Worm (Caenorhabditis elegans): ENCODE results near the gene znf-782.

znf-782 gene

DNA sequence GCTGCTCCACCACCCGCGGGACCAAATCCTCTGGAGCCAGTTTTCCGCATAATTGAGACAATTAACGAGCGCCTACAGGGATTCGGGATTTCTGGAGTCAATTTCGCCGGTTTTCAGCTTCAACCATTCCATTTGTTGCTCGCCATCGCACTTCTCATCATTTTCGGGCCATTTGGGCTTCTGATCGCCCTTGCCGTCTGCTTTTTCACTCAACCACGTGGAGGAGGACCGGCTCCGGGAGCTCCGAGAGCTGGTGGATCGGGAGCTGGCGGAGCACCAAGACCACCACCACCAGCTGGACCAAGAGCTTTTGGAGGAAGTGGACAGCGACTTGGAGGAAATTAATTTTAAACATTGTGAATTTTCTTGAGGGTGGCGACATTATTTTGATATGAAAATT lies 28.8 kb upstream of the znf-782 start:
- no peak for TF ChIP-seq tbx-37 (GFP tag; conservative IDR thresholded peaks at IDR 0.05)
- no peak for TF ChIP-seq hmbx-1 (tag; optimal IDR thresholded peaks at IDR 0.05)
- TF ChIP-seq ceh-13 (GFP tag; optimal IDR thresholded peaks at IDR 0.05), result no peak
- no peak for TF ChIP-seq flt-1 (GFP tag; IDR thresholded peaks at IDR 0.05)
- TF ChIP-seq tbx-11 (GFP tag; IDR thresholded peaks at IDR 0.05), result no peak
- TF ChIP-seq hnd-1 (tag; optimal IDR thresholded peaks at IDR 0.05), result no peak
- no peak for TF ChIP-seq scrt-1 (GFP tag; IDR thresholded peaks at IDR 0.05)
- TF ChIP-seq F13C5.2 (tag; optimal IDR thresholded peaks at IDR 0.05), result no peak
- no peak for TF ChIP-seq ama-1 (optimal IDR thresholded peaks at IDR 0.05)
- no peak for TF ChIP-seq pes-1 (GFP tag; IDR thresholded peaks at IDR 0.05)

DNA sequence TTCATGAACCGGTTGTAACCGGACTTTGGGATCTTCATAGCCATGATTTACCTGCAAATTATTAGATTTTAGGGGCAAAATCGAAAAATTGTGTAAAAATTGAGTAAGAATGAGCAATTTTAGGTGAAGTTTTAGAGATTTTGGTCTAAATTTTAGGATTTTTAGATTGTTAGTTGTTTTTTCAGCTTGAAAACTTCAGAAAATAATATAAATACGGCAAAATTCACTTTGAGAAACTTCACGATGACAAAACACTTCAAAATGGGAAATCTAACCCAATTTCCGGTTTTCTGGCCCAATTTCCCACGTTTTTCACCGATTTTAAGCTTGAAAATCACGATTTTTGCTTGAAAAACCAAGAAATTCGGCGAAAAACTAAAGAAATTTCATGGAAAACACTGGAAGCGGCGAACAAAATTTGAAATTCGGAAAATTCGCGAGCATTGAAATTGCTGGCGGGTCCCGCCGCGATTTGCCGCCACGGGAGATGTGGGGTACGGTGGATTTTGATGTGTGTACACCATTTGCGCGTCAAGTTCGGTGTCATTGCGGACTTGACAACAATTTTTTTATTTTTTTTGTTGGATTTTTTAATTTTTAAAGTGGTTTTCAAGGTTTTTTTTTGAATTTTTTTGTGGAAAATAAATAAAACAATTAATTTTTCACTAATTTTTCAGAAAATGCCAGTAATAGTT lies 26.7 kb upstream of the znf-782 start, which contains the start of the genes cct-8 and Y55F3AR.2:
TSS of gene cct-8 (minus strand) at position 51 of the 695 bp plus-strand sequence.
TSS of gene Y55F3AR.2 (plus strand) at position 672 of the 695 bp plus-strand sequence.
- 0 out of 2 replicates have a peak, but pooled peaks have one; percentile 51 for TF ChIP-seq sea-1 (GFP tag; conservative IDR thresholded peaks at IDR 0.05)
- TF ChIP-seq hmg-4 (GFP tag; optimal IDR thresholded peaks at IDR 0.05), result peak; percentile 49
- TF ChIP-seq tra-4 (tag; optimal IDR thresholded peaks at IDR 0.05), result no peak
- TF ChIP-seq scrt-1 (GFP tag; IDR thresholded peaks at IDR 0.05), result peak; percentile 64; the same call in 1 of the 2 replicates
- TF ChIP-seq aly-1 (tag; optimal IDR thresholded peaks at IDR 0.05), result no peak
- no peak for TF ChIP-seq ceh-13 (GFP tag; optimal IDR thresholded peaks at IDR 0.05)
- no peak for TF ChIP-seq ceh-36 (tag; optimal IDR thresholded peaks at IDR 0.05)
- TF ChIP-seq tbx-11 (GFP tag; IDR thresholded peaks at IDR 0.05), result peak; percentile 58; the same call in 1 of the 2 replicates
- TF ChIP-seq F13C5.2 (tag; optimal IDR thresholded peaks at IDR 0.05), result peak; percentile 94
- TF ChIP-seq hmbx-1 (tag; optimal IDR thresholded peaks at IDR 0.05), result peak; percentile 35
- no peak for TF ChIP-seq ets-7 (tag; optimal IDR thresholded peaks at IDR 0.05)
- TF ChIP-seq hnd-1 (tag; optimal IDR thresholded peaks at IDR 0.05), result no peak
- no peak; the same call in 1 of the 2 replicates for TF ChIP-seq flt-1 (GFP tag; IDR thresholded peaks at IDR 0.05)
- no peak for TF ChIP-seq B0310.2 (tag; optimal IDR thresholded peaks at IDR 0.05)
- TF ChIP-seq tbx-37 (GFP tag; conservative IDR thresholded peaks at IDR 0.05), result peak; percentile 51; the same call in 1 of the 2 replicates
- no peak for TF ChIP-seq ama-1 (optimal IDR thresholded peaks at IDR 0.05)
- 0 out of 2 replicates have a peak, but pooled peaks have one; percentile 38 for TF ChIP-seq pes-1 (GFP tag; IDR thresholded peaks at IDR 0.05)

DNA sequence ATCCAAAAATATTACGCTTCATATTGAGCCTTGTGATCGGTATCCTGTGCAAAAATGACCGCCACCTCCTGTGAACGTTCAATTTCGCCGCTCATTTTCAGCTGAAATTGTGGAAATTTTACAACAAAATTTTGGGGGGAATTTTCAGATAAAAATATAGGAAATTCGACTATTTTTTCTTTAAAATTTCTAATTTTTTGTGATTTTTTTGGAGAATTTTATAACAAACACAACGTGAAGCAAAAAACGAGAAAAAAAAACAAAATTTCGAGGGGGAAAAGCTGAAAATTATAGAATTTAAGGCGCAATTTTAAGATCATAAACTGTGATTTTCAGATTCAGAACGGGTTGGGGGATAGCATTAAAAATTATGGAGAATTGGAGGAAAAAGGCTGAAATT lies 19.6 kb upstream of the znf-782 start, which contains the start of gene csn-4:
TSS of gene csn-4 (minus strand) at position 101 of the 400 bp plus-strand sequence.
- TF ChIP-seq F13C5.2 (tag; optimal IDR thresholded peaks at IDR 0.05) (no peak), sea-1 (GFP tag; conservative IDR thresholded peaks at IDR 0.05) (no peak), ets-7 (tag; optimal IDR thresholded peaks at IDR 0.05) (no peak), tbx-37 (GFP tag; conservative IDR thresholded peaks at IDR 0.05) (no peak), B0310.2 (tag; optimal IDR thresholded peaks at IDR 0.05) (no peak), pes-1 (GFP tag; IDR thresholded peaks at IDR 0.05) (no peak), aly-1 (tag; optimal IDR thresholded peaks at IDR 0.05) (no peak), ceh-36 (tag; optimal IDR thresholded peaks at IDR 0.05) (no peak), tbx-11 (GFP tag; IDR thresholded peaks at IDR 0.05) (no peak), hmbx-1 (tag; optimal IDR thresholded peaks at IDR 0.05) (no peak), hnd-1 (tag; optimal IDR thresholded peaks at IDR 0.05) (no peak), tra-4 (tag; optimal IDR thresholded peaks at IDR 0.05) (no peak), hmg-4 (GFP tag; optimal IDR thresholded peaks at IDR 0.05) (no peak), ceh-13 (GFP tag; optimal IDR thresholded peaks at IDR 0.05) (no peak), scrt-1 (GFP tag; IDR thresholded peaks at IDR 0.05) (no peak), ama-1 (optimal IDR thresholded peaks at IDR 0.05) (no peak), flt-1 (GFP tag; IDR thresholded peaks at IDR 0.05) (no peak)

DNA sequence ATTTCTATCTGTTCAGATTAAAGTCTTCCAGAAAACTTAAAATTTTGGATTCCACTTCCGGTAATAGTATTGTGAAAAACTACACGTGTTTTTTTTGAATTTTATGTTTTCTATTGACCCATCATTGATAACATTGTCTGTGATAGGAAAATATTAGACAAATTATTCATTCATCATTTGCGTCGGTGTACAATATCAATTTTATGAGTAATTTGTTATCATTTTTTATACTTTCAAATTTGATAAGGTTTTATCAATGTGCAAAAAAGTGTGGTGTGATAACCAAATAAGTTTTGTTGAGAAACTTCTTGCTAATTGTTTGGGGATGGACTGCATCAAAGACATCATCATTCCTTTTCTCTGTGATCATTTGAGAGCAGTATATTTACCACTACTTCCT lies 8.2 kb upstream of the znf-782 start:
- TF ChIP-seq hmbx-1 (tag; optimal IDR thresholded peaks at IDR 0.05), result no peak
- no peak for TF ChIP-seq ets-7 (tag; optimal IDR thresholded peaks at IDR 0.05)
- no peak for TF ChIP-seq tbx-11 (GFP tag; IDR thresholded peaks at IDR 0.05)
- no peak for TF ChIP-seq hnd-1 (tag; optimal IDR thresholded peaks at IDR 0.05)
- no peak for TF ChIP-seq flt-1 (GFP tag; IDR thresholded peaks at IDR 0.05)
- no peak for TF ChIP-seq aly-1 (tag; optimal IDR thresholded peaks at IDR 0.05)
- no peak for TF ChIP-seq ceh-36 (tag; optimal IDR thresholded peaks at IDR 0.05)
- TF ChIP-seq scrt-1 (GFP tag; IDR thresholded peaks at IDR 0.05), result no peak
- TF ChIP-seq hmg-4 (GFP tag; optimal IDR thresholded peaks at IDR 0.05), result no peak
- no peak for TF ChIP-seq sea-1 (GFP tag; conservative IDR thresholded peaks at IDR 0.05)
- TF ChIP-seq ceh-13 (GFP tag; optimal IDR thresholded peaks at IDR 0.05), result no peak
- TF ChIP-seq tbx-37 (GFP tag; conservative IDR thresholded peaks at IDR 0.05), result no peak

DNA sequence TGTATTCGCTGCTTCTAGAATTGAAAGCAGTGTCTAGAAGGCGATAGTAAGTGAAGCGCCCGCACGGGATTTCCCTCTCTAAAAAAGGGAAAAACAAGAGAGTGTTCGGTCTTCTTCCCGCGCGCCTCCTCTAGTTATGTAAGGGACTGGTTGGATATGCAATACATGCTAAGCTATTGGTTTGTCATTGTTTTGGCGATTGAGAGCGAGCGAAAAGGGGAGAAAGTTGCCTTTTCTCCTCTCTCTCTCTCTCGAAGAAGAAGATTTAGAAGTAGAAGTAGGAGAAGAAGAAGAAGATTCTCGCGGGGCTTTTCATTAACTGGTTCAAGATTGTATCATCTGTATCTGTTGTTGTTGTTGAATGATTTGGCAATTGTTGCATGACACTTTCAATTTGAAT lies 6.7 kb upstream of the znf-782 start:
- no peak for TF ChIP-seq F13C5.2 (tag; optimal IDR thresholded peaks at IDR 0.05)
- no peak for TF ChIP-seq tra-4 (tag; optimal IDR thresholded peaks at IDR 0.05)
- TF ChIP-seq tbx-11 (GFP tag; IDR thresholded peaks at IDR 0.05), result no peak

DNA sequence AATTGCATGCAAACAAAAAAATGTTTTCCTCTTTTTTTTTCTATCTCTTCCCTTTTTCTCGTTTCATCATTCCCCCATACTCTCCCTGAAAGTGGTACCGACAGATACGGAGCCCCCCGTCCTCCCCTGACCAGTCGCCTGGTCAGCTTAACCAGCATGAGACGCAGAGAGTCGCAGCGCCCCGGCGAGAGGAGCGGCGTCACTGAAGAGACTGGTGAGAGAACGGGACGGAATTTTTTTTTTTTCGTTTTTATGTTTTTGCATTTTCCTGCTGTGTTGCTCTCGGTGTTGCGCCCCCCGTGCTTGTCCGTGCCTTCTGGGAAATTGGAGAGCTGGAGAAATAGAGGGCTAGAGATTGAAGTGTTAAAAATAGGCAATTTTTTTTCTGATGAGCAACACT lies 3.1 kb upstream of the znf-782 start:
- TF ChIP-seq scrt-1 (GFP tag; IDR thresholded peaks at IDR 0.05) (no peak), sea-1 (GFP tag; conservative IDR thresholded peaks at IDR 0.05) (no peak), aly-1 (tag; optimal IDR thresholded peaks at IDR 0.05) (no peak), flt-1 (GFP tag; IDR thresholded peaks at IDR 0.05) (no peak), ets-7 (tag; optimal IDR thresholded peaks at IDR 0.05) (no peak), hnd-1 (tag; optimal IDR thresholded peaks at IDR 0.05) (no peak)

DNA sequence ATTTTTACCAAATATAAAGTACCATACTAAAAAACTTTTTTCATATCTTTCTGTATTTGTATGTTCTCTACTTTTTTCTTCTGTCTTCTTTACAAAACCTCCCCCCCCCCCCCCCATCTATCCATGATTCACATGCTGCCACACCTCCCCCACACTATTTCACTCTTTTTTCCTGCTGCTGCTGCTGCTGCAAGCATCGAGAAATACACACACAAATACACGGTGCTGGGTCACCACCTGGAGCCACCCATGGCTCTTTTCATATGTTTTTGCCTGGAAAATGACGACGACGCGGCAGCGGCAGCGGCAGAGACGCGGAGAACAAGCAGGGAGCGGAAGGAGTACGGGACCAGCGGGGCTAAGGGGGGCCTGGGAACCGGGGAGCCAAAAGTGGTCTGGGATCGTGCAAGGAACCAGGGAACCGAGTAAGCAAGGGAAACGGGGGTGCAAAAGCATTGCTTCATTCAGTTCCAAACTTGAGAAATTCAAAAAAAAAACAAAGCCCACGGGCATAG lies 1.5 kb upstream of the znf-782 start:
- TF ChIP-seq hmg-4 (GFP tag; optimal IDR thresholded peaks at IDR 0.05) (no peak), pes-1 (GFP tag; IDR thresholded peaks at IDR 0.05) (no peak), ets-7 (tag; optimal IDR thresholded peaks at IDR 0.05) (no peak), hmbx-1 (tag; optimal IDR thresholded peaks at IDR 0.05) (no peak), F13C5.2 (tag; optimal IDR thresholded peaks at IDR 0.05) (no peak), hnd-1 (tag; optimal IDR thresholded peaks at IDR 0.05) (no peak), tbx-37 (GFP tag; conservative IDR thresholded peaks at IDR 0.05) (no peak), aly-1 (tag; optimal IDR thresholded peaks at IDR 0.05) (no peak), ceh-36 (tag; optimal IDR thresholded peaks at IDR 0.05) (no peak), tra-4 (tag; optimal IDR thresholded peaks at IDR 0.05) (no peak), B0310.2 (tag; optimal IDR thresholded peaks at IDR 0.05) (no peak), ceh-13 (GFP tag; optimal IDR thresholded peaks at IDR 0.05) (no peak), flt-1 (GFP tag; IDR thresholded peaks at IDR 0.05) (no peak)
